Worm (Caenorhabditis elegans): ENCODE data around the gene zag-1.

zag-1 gene

DNA sequence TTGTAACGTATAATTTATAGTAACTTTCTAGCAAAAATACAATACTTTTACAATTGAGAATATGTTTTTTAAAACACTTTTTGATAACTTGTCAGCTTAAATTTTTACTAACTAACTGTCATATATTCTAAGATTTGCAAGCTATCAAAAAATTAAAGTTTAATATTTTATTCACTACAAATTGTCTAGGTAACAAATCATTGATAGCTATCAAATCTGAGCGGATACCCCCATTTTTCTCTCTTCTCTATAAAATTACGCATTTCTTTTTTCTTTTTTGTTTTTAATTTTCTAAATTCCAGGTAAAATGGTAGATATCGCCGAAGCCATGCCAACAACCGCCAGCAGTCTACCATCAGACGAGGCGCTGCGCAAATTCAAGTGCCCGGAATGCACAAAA lies at the start of gene zag-1:
TSS of gene zag-1 (plus strand) at position 301 of the 400 bp plus-strand sequence.
- no peak for TF ChIP-seq unc-62 (GFP tag; optimal IDR thresholded peaks at IDR 0.05)

DNA sequence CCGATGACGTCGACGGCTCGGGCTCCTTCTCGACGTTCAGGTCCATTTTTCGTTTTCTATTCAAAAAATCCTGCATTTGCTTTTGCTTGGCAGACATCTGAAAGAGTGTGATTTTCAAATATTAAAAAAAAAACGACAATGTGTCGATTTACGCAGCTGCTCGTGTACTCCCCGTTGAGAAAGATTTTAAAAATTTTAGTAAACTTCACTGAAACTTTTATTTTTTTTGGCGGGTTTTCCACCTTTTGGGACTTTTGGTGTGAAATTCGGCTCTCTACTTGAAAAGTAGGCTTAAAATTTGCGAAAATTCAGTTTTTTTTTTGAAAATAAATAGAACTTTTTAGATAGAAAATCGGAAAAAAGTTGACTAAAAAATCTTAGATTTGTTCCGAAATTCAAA lies 48.6 kb upstream of the zag-1 start, which contains the start of gene M02B7.7:
TSS of gene M02B7.7 (minus strand) at position 101 of the 400 bp plus-strand sequence.
- TF ChIP-seq unc-62 (GFP tag; optimal IDR thresholded peaks at IDR 0.05): no peak

DNA sequence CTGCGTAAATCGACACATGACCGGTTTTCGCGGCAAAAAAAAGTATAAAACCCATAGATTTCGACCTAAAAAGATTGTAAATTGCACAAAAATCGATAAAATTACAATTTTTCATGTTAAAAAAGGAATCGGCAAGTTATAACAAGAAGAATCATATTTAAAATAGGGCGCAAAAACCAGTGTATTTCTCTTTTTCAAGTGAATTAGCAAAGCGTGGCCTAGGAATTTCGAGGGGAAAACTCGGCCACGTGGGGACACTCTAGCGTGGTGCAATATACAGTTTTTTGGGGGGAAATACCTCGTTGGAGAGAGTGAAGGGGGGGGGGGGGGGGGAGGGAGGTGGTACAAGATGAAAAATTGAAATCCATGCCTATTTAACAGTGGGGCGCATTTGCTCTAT lies 48.1 kb upstream of the zag-1 start:
- TF ChIP-seq unc-62 (GFP tag; optimal IDR thresholded peaks at IDR 0.05): no peak

DNA sequence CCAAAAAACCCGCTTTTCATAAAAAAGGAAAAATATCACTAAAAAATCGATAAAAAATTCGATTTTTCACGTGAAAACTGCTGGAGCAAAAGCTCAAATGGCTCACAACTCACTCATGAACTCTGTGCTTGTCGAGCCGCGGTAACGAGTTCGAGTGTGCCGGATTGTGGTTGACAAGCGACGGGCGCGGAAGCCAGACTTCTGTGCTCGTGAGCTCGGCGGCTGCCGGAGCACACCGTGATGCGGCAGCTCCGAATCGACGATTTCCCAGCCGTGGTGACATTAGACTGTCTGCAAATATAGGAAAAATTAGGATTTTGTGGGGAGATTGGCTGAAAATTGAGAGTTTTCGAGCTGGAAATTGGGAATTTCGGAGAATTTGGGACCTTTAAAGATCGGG lies 42.8 kb upstream of the zag-1 start:
- TF ChIP-seq unc-62 (GFP tag; optimal IDR thresholded peaks at IDR 0.05): no peak

DNA sequence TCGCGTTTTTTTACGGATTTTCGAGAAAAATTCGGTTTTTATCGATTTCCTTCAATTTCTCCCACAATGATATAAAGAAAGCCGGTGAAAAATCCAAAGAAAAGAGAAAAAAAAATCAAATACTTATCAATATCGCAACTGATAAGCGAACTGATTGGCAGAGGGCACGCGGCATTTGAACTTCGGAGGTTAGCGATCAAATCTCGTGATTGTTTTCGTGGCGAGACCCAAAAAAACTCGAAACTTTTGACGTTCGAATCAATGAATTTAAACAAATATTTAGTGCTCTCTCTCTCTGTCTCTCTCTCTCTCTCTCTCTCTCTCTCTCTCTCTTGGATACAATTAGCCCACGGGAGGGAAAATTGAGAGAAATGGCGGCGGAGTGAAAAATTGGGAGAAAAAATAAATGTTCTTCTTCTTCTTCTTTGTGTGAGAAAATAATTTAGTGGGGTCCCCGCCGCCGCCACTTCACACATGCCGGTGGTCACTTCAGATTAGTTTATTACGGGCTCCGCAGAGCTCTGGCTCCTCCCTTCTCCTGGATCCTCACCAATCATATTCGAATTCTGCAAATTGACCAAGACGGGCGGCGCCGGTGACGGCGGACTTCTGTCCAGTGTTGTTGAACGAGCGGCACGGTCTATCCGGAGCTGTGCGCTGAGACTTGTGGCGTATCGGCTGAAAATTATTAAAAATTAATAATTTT lies 40.9 kb upstream of the zag-1 start:
- no peak for TF ChIP-seq unc-62 (GFP tag; optimal IDR thresholded peaks at IDR 0.05)

DNA sequence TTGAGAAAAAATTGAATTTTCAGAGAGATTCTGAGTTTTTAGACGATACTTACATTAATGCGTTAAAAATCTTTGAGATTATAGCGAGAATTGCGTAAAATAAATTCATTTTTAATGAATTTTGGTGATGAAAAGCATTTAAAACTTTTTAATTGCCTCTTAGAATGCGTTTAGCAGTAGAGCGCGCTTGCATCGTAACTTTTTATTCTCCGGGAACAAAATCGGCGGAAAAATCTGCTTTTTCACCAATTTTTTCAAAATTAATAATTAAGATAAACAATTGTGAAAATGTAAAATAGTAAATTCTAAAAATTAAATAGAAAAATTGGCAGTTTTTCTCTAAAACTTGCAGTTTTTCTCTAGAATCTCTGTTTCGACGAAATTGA lies 40.4 kb upstream of the zag-1 start:
- TF ChIP-seq unc-62 (GFP tag; optimal IDR thresholded peaks at IDR 0.05): no peak

DNA sequence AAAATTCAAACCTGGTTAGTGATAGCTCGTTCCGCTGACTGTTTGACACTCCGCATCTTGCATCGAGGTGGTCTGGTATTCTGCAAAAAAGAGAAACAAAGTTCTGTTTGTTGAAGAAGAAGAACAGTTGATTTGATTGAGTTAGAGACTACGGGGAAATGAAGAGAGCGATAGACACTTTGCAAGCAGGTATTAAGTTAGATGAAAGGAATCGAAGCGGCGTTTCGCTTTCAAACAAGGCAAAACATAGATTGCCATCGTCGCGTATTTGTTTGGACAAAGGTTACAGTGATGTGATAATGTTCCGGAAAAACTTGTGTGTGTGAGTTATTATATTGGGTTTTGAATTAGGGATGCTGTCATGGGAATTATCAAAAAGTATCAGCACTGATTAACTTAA lies 38.4 kb upstream of the zag-1 start:
- TF ChIP-seq unc-62 (GFP tag; optimal IDR thresholded peaks at IDR 0.05): no peak

DNA sequence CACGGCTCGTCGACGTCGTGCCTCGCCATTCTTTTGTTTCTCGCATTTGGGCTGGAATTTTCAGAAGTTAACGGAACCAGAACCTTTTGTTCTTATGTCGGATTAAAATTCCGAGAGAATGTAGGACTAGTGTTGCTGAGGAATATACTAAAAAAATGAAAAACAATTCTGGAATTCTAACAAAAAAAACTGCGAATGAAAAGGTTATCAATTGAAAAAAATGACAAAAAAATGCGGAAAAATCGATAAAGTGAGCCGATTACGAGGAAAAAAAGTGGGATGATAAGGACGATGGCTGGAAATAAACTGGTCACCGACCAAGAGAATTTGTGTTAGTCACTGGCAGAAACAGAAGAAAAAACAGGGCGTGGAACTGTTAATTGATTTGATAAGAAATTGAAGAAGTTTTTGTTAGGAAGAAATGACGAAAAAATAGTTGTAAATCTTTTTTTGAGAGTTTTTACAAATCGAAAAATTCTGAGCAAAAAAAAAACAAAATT lies 36.3 kb upstream of the zag-1 start, which contains the start of gene bris-1:
TSS of gene bris-1 (minus strand) at position 51 of the 500 bp plus-strand sequence.
- TF ChIP-seq unc-62 (GFP tag; optimal IDR thresholded peaks at IDR 0.05): no peak

DNA sequence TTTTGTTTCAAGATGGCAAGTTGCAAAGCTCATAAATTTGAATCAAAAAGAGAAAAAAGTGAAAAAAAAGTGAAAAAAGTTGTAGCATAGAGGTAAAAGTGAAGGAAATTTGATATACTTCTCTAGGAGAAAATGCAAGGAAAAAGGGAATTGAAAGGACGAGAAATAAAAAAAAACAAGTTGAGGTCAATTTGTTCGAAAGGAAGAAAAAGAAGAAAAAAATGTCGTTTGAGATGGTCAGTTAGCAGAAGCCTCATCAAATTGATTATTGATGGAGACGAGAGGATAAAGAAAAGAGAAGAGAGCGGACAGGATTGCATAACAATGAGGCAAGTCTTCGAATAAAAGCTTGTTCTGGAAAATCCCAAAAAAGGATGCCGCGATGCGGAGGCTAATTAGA lies 35.5 kb upstream of the zag-1 start:
- TF ChIP-seq unc-62 (GFP tag; optimal IDR thresholded peaks at IDR 0.05): no peak

DNA sequence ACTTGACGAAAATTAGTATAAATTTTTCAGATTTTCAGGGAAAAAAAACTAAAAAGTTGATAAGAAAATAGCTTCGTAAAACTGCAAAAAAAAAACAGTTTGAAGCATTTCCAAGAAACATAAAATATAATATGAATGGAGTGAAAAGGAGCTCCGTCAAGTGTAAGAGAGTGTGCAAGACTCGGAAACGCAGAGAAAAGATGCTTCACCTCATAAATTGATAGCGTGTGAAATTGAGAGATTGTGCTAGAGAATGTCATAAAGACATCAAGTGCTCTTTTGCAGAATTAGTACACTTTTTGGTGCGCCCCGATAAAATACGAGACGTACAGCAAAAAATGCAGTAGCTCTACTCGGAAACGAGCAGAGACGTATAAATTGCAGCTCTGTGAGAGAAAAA lies 34.1 kb upstream of the zag-1 start:
- TF ChIP-seq unc-62 (GFP tag; optimal IDR thresholded peaks at IDR 0.05): no peak

DNA sequence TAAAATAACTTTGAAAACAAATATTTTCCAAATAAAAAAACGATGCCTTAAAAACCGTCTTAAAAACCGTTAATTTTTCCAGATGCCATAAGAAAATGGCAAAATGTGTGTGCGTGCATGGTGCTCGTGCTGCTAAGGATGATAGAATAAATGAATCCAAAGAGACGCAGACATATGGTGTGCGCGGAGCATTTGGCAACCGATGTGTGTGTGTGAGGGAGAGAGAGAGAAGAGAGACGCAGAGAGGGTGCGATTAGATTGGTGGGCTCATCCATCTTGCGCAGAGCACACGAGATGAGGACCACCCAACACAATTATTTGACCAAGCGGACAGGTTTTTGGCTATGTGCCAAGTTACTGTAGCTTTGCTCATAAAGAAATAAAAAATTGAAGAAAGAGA lies 30.9 kb upstream of the zag-1 start:
- TF ChIP-seq unc-62 (GFP tag; optimal IDR thresholded peaks at IDR 0.05): no peak

DNA sequence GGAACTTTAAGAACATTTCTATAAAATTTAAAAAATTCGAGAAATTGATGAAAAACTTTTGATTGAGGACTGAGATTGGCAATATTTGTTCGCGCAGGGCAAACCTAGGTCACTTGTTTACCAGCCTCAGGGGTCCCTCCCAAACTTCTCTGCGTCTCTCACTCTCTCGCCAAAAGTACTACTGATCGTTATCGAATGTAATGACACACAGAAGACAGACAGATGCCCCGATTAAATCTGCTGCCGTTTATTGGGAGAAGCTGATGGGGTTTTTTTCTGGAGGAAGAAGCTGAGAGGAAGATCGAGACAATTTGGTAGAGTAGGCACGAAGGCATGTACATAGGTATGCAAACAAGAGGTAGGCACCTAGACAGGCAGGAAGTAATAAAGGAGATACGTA lies 30.3 kb upstream of the zag-1 start:
- TF ChIP-seq unc-62 (GFP tag; optimal IDR thresholded peaks at IDR 0.05): no peak

DNA sequence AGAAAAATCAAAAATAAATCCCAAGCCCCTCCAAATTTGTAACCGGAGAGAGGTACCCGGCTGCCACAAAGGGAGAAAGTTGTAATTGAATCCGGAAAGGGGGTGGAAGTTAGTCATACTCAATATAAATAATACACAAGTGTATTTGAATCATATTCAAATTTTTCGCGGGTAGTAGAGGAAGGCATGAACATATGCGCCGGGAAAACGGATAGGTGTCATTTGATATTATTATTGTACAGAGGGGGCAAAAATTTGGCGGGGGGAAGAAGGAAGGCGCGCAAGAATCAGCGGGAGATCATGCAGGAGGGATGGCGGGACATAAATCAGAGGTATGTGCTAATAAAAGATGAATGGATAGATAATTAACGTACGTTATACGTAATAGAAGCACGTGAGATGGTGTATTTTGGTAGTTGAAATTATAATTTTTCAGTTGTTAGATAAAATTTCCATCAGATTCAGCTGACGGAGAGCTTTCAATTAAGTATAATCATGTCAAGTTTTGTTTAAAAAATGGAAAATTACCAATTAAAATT lies 29.0 kb upstream of the zag-1 start, which contains the start of gene F28F9.3:
TSS of gene F28F9.3 (plus strand) at position 301 of the 539 bp plus-strand sequence.
- TF ChIP-seq unc-62 (GFP tag; optimal IDR thresholded peaks at IDR 0.05): no peak

DNA sequence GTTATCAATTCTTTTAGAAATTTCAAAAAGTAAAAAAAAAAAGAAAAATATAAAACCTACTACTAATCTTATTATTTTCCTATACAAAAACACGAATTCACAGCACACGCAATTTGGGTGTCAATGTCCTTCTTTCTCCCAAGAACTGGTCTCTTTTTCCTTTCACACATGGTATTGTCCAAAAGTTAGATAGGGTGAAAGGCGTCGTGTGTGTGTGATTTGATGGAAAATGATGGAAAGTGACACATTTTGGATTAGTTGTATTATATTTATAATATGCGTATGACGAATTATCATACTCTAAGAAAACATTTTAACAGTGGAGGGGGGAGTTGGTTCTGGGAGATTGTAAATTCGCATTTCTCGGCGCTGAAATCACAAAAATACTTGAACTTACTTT lies 27.9 kb upstream of the zag-1 start:
- no peak for TF ChIP-seq unc-62 (GFP tag; optimal IDR thresholded peaks at IDR 0.05)

DNA sequence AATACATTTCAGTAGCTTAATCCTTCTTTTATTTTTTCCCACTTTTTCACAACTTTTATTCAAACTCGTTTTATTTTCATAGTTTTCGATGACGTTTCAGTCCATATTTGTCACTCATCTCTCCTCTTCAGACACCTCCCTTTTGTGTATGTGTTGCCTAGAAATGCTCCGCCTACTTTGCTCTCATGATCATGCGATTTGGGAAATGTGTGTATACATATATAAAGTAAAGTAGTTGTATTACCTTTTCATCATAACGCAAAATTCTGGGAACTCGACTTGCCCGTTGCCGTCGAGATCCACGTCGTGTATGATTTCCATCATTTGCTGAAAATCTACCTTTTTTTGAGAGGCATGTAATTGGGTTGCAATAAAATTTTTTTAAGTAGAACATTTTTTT lies 23.6 kb upstream of the zag-1 start:
- no peak for TF ChIP-seq unc-62 (GFP tag; optimal IDR thresholded peaks at IDR 0.05)

DNA sequence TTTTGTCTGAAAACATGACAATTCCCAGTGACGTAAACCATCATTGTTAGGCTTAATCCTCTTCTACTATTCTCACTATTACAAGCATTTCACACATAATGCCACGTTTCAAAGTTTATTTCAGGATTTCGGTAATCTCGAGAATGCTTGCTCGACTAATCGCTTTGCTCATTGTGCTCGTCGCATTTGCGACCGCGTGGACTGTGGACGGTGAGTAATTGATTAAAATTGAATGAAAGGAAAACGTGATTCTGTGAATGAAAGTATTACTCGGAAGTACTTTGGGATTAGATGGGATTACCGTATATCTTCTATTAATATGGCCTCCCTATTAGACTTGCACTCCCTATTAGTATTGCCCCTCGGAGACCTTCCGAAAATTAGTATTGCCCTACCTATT lies 21.9 kb upstream of the zag-1 start:
- TF ChIP-seq unc-62 (GFP tag; optimal IDR thresholded peaks at IDR 0.05): no peak

DNA sequence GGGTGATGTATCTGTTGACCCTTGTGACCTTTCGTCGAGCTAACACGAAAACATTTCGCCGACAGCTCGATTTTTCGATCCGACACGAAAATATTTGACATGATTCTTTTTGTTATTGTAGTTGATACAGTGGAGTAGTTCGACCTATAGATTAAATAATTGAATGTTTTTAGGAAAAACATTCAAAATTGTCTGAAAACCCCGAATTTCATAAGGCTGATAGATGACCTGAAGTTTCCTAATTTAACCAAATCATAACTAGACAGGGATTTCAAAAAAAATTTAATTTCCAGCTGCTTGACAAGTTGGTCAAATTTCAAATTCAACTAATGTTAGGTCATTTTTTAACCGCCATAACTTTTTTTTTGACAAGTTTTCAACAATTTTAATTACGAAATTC lies 20.6 kb upstream of the zag-1 start, which contains the start of gene cal-3:
TSS of gene cal-3 (minus strand) at position 101 of the 400 bp plus-strand sequence.
- no peak for TF ChIP-seq unc-62 (GFP tag; optimal IDR thresholded peaks at IDR 0.05)
